Worm (Caenorhabditis elegans) whole organism, L1 larva: ENCODE measurements around the gene sra-33.

Source experiments
- ceh-82 ChIP-seq, 3 experiments: fragments of 150-350 bp in 1 of 3; sonication (generic microtip) in 2 of 3; optimal IDR thresholded peaks; 2 replicates each; lab custom pipeline; 2014 to 2017; ENCODE audit warnings: missing biosample characterization in 3 of 3, missing genetic modification characterization in 3 of 3
- sptf-1 ChIP-seq: fragments of 150-350 bp; optimal IDR thresholded peaks from 2 replicates; lab custom pipeline; 2014; ENCODE audit warnings: missing biosample characterization, missing genetic modification characterization
- xbp-1 ChIP-seq: sonication (generic microtip); optimal IDR thresholded peaks from 2 replicates; lab custom pipeline; 2016; ENCODE audit warnings: missing genetic modification characterization, missing compliant biosample characterization

DNA sequence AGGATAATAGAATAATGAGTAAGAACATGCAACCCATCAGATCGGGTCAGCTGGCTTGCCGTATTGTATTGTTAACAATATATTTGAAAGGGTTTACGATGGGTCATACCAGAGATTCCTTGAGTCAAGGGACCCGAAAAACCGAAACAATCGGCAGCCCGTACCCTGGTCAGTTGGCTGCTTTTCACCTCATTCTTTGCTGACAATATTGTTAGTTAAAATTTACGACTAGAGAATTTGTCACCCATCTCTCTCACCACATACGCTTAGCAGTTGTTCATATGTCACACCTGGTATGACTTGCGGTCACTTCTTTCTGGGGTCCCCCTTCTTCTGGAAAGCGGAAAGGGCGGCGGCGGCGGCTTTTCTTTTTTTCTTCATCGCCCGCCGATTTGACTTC is 44.0 kb upstream of the sra-33 start:
- no peak for TF ChIP-seq sptf-1 (tag; lab: Kevin White, UChicago)
- TF ChIP-seq xbp-1 (tag; lab: Kevin White, UChicago): no peak
- no peak for TF ChIP-seq ceh-82 (tag; optimal IDR thresholded peaks at IDR 0.05; lab: Kevin White, UChicago)
